Worm (Caenorhabditis elegans) whole organism, L4 larva: ENCODE data around the gene H06H21.8.

ENCODE experiments used
- D1046.2 ChIP-seq: fragments of 200-800 bp; sonication (Bioruptor generic); IDR thresholded peaks from 2 replicates; pipeline ENCODE4 v1.3.6; 2022; ENCODE audit warnings: missing genetic modification characterization, missing compliant biosample characterization
- F49E8.2 ChIP-seq: sonication (generic microtip); optimal IDR thresholded peaks from 2 replicates; lab custom pipeline; 2016; ENCODE audit warnings: missing compliant biosample characterization, mild to moderate bottlenecking, missing genetic modification characterization, borderline replicate concordance
- T26A8.4 ChIP-seq: fragments of 200-800 bp; sonication (Bioruptor generic); IDR thresholded peaks from 2 replicates; pipeline ENCODE4 v1.3.6; 2022; ENCODE audit warnings: missing genetic modification characterization, missing compliant biosample characterization
- Y105C5A.15 ChIP-seq: fragments of 200-800 bp; sonication (Bioruptor generic); IDR thresholded peaks from 2 replicates; pipeline ENCODE4 v1.3.6; 2022; ENCODE audit warnings: missing genetic modification characterization, missing compliant biosample characterization
- aha-1 ChIP-seq: fragments of 150-350 bp; peaks from one replicate; lab custom pipeline; 2014; ENCODE audit warnings: missing biosample characterization, missing genetic modification characterization
- aly-2 ChIP-seq: sonication (generic microtip); optimal IDR thresholded peaks from 2 replicates; lab custom pipeline; 2018; ENCODE audit warnings: missing biosample characterization, missing genetic modification characterization
- ama-1 ChIP-seq: fragments of 150-350 bp; optimal IDR thresholded peaks from 2 replicates; lab custom pipeline; 2014; ENCODE audit warnings: inconsistent platforms, mixed read lengths
- arid-1 ChIP-seq: fragments of 200-800 bp; sonication (Bioruptor generic); conservative IDR thresholded peaks from 2 replicates; pipeline ENCODE4 v1.3.6; 2022; ENCODE audit warnings: missing genetic modification reagents, missing genetic modification characterization, missing compliant biosample characterization
- ceh-82 ChIP-seq: sonication (generic microtip); optimal IDR thresholded peaks from 2 replicates; lab custom pipeline; 2017; ENCODE audit warnings: missing biosample characterization, missing genetic modification characterization
- ces-1 ChIP-seq: fragments of 150-350 bp; sonication (generic microtip); optimal IDR thresholded peaks from 4 replicates; lab custom pipeline; 2014; ENCODE audit warnings: missing biosample characterization, missing genetic modification reagents, missing genetic modification characterization
- cey-2 ChIP-seq: sonication (generic microtip); optimal IDR thresholded peaks from 3 replicates; lab custom pipeline; 2017; ENCODE audit warnings: missing genetic modification characterization, mild to moderate bottlenecking, missing compliant biosample characterization, antibody characterized with exemption, borderline replicate concordance; ENCODE audit not compliant: insufficient read depth
- daf-8 ChIP-seq: fragments of 200-800 bp; sonication (Bioruptor generic); IDR thresholded peaks from 2 replicates; pipeline ENCODE4 v1.3.6; 2022; ENCODE audit warnings: missing genetic modification characterization, missing compliant biosample characterization
- dmd-8 ChIP-seq: fragments of 200-800 bp; sonication (Bioruptor generic); IDR thresholded peaks from 2 replicates; pipeline ENCODE4 v1.3.6; 2022; ENCODE audit warnings: missing genetic modification characterization, missing compliant biosample characterization
- dpl-1 ChIP-seq: fragments of 150-350 bp; optimal IDR thresholded peaks from 2 replicates; lab custom pipeline; 2014; ENCODE audit warnings: missing biosample characterization, missing genetic modification reagents, missing genetic modification characterization
- egl-27 ChIP-seq: sonication (generic microtip); optimal IDR thresholded peaks from 3 replicates; lab custom pipeline; 2017; ENCODE audit warnings: missing biosample characterization, missing genetic modification reagents, missing genetic modification characterization
- egl-43 ChIP-seq: fragments of 200-800 bp; sonication (Bioruptor generic); IDR thresholded peaks from 2 replicates; pipeline ENCODE4 v1.3.6; 2022; ENCODE audit warnings: missing genetic modification reagents, missing genetic modification characterization, missing compliant biosample characterization
- fkh-10 ChIP-seq: fragments of 150-350 bp; optimal IDR thresholded peaks from 2 replicates; lab custom pipeline; 2014; ENCODE audit warnings: missing biosample characterization, missing genetic modification reagents, missing genetic modification characterization
- fos-1 ChIP-seq: fragments of 150-350 bp; optimal IDR thresholded peaks from 2 replicates; lab custom pipeline; 2014; ENCODE audit warnings: missing biosample characterization, missing genetic modification characterization
- gei-8 ChIP-seq: fragments of 200-800 bp; sonication (Bioruptor generic); optimal IDR thresholded peaks from 2 replicates; lab custom pipeline; 2018; ENCODE audit warnings: mild to moderate bottlenecking, missing genetic modification characterization, missing compliant biosample characterization
- hif-1 ChIP-seq, 2 experiments: sonication (generic microtip); optimal IDR thresholded peaks; 2 replicates each; lab custom pipeline; 2016 to 2017; ENCODE audit warnings: missing compliant biosample characterization in 2 of 2, missing genetic modification characterization in 2 of 2, missing genetic modification reagents in 2 of 2, missing genotype in 2 of 2, mild to moderate bottlenecking in 1 of 2
- jun-1 ChIP-seq: fragments of 150-350 bp; optimal IDR thresholded peaks from 2 replicates; lab custom pipeline; 2014; ENCODE audit warnings: missing biosample characterization, missing genetic modification reagents, missing genetic modification characterization
- lim-7 ChIP-seq: fragments of 200-800 bp; sonication (Bioruptor generic); IDR thresholded peaks from 2 replicates; pipeline ENCODE4 v1.3.6; 2022; ENCODE audit warnings: missing genetic modification characterization, missing compliant biosample characterization
- lin-15B ChIP-seq: fragments of 150-350 bp; sonication (generic microtip); optimal IDR thresholded peaks from 3 replicates; lab custom pipeline; 2014; ENCODE audit warnings: missing biosample characterization, missing genetic modification characterization
- lin-38 ChIP-seq: fragments of 200-800 bp; sonication (Bioruptor generic); IDR thresholded peaks from 2 replicates; pipeline ENCODE4 v1.3.6; 2022; ENCODE audit warnings: missing genetic modification reagents, missing genetic modification characterization, missing compliant biosample characterization
- lsy-2 ChIP-seq, 2 experiments: fragments of 150-350 bp in 1 of 2; sonication (generic microtip) in 1 of 2; optimal IDR thresholded peaks; 2 replicates each; lab custom pipeline; 2014 to 2017; ENCODE audit warnings: missing biosample characterization in 2 of 2, missing genetic modification characterization in 2 of 2
- madf-5 ChIP-seq, 2 experiments: fragments of 200-800 bp; sonication (Bioruptor generic); IDR thresholded peaks; 2 replicates each; pipeline ENCODE4 v1.3.6; 2022; ENCODE audit warnings: missing compliant biosample characterization in 2 of 2, missing genetic modification characterization in 2 of 2
- mdt-29 ChIP-seq: fragments of 200-800 bp; sonication (Bioruptor generic); IDR thresholded peaks from 2 replicates; pipeline ENCODE4 v1.3.6; 2022; ENCODE audit warnings: missing genetic modification reagents, missing genetic modification characterization, missing compliant biosample characterization
- mes-2 ChIP-seq: sonication (generic microtip); optimal IDR thresholded peaks from 2 replicates; lab custom pipeline; 2016; ENCODE audit warnings: missing genotype, mild to moderate bottlenecking, missing genetic modification characterization, missing compliant biosample characterization; ENCODE audit not compliant: poor library complexity, severe bottlenecking
- nhr-10 ChIP-seq: fragments of 150-350 bp; optimal IDR thresholded peaks from 2 replicates; lab custom pipeline; 2014; ENCODE audit warnings: missing biosample characterization, missing genetic modification characterization
- nhr-11 ChIP-seq: fragments of 150-350 bp; optimal IDR thresholded peaks from 2 replicates; lab custom pipeline; 2014; ENCODE audit warnings: missing biosample characterization, missing genetic modification characterization
- nhr-237 ChIP-seq: sonication (generic microtip); optimal IDR thresholded peaks from 2 replicates; lab custom pipeline; 2017; ENCODE audit warnings: missing biosample characterization, missing genetic modification characterization
- nhr-25 ChIP-seq: sonication (generic microtip); optimal IDR thresholded peaks from 2 replicates; lab custom pipeline; 2017; ENCODE audit warnings: missing genetic modification characterization, mild to moderate bottlenecking, missing compliant biosample characterization, antibody characterized with exemption, moderate library complexity, borderline replicate concordance; ENCODE audit not compliant: insufficient read depth
- nhr-76 ChIP-seq: fragments of 150-350 bp; optimal IDR thresholded peaks from 2 replicates; lab custom pipeline; 2014; ENCODE audit warnings: missing biosample characterization, missing genetic modification characterization
- pha-4 ChIP-seq, 2 experiments: fragments of 150-350 bp in 1 of 2; fragments of 200-800 bp in 1 of 2; sonication (Bioruptor generic) in 1 of 2; IDR thresholded peaks in 1 of 2; optimal IDR thresholded peaks in 1 of 2; 2 replicates each; pipeline versions ENCODE4 v1.3.6 to Lab custom; 2014 to 2022; ENCODE audit warnings: missing genetic modification characterization in 2 of 2, missing genetic modification reagents in 2 of 2, missing biosample characterization in 1 of 2, missing compliant biosample characterization in 1 of 2
- php-3 ChIP-seq: fragments of 200-800 bp; sonication (Bioruptor generic); IDR thresholded peaks from 2 replicates; pipeline ENCODE4 v1.3.6; 2022; ENCODE audit warnings: missing genetic modification reagents, missing genetic modification characterization, missing compliant biosample characterization
- snpc-1.2 ChIP-seq: fragments of 200-800 bp; sonication (Bioruptor generic); IDR thresholded peaks from 2 replicates; pipeline ENCODE4 v1.3.6; 2022; ENCODE audit warnings: missing genetic modification reagents, missing genetic modification characterization, missing compliant biosample characterization
- spr-1 ChIP-seq: sonication (generic microtip); optimal IDR thresholded peaks from 2 replicates; lab custom pipeline; 2016; ENCODE audit warnings: mild to moderate bottlenecking, missing genetic modification characterization, missing compliant biosample characterization
- spr-3 ChIP-seq: fragments of 200-800 bp; sonication (Bioruptor generic); optimal IDR thresholded peaks from 2 replicates; lab custom pipeline; 2018; ENCODE audit warnings: mild to moderate bottlenecking, missing genetic modification characterization, missing compliant biosample characterization
- tag-97 ChIP-seq: fragments of 200-800 bp; sonication (Bioruptor generic); IDR thresholded peaks from 2 replicates; pipeline ENCODE4 v1.3.6; 2022; ENCODE audit warnings: missing genetic modification characterization, missing compliant biosample characterization
- tra-1 ChIP-seq: fragments of 200-800 bp; sonication (Bioruptor generic); IDR thresholded peaks from 2 replicates; pipeline ENCODE4 v1.3.6; 2022; ENCODE audit warnings: missing genetic modification reagents, missing genetic modification characterization, missing compliant biosample characterization
- unc-130 ChIP-seq: sonication (generic microtip); optimal IDR thresholded peaks from 2 replicates; lab custom pipeline; 2016; ENCODE audit warnings: missing genetic modification reagents, missing genetic modification characterization, missing compliant biosample characterization
- unc-39 ChIP-seq: sonication (generic microtip); optimal IDR thresholded peaks from 2 replicates; lab custom pipeline; 2017; ENCODE audit warnings: missing biosample characterization, missing genetic modification characterization
- unc-62 ChIP-seq, 3 experiments: fragments of 150-350 bp in 1 of 3; sonication (generic microtip); optimal IDR thresholded peaks in 2 of 3; peaks in 1 of 3; 1 replicate in 1 of 3; 2 replicates in 2 of 3; lab custom pipeline; 2014 to 2017; ENCODE audit warnings: missing biosample characterization in 3 of 3, missing genetic modification characterization in 3 of 3, missing genetic modification reagents in 3 of 3, missing genotype in 1 of 3
- zfp-3 ChIP-seq: fragments of 200-800 bp; sonication (Bioruptor generic); conservative IDR thresholded peaks from 2 replicates; pipeline ENCODE4 v1.3.6; 2022; ENCODE audit warnings: missing genetic modification reagents, missing genetic modification characterization, missing compliant biosample characterization
- zip-11 ChIP-seq: fragments of 200-800 bp; sonication (Bioruptor generic); IDR thresholded peaks from 2 replicates; pipeline ENCODE4 v1.3.6; 2022; ENCODE audit warnings: missing genetic modification characterization, missing compliant biosample characterization
- ztf-11 ChIP-seq: fragments of 150-350 bp; optimal IDR thresholded peaks from 2 replicates; lab custom pipeline; 2014; ENCODE audit warnings: missing biosample characterization, missing genetic modification characterization

The H06H21.8 gene

DNA sequence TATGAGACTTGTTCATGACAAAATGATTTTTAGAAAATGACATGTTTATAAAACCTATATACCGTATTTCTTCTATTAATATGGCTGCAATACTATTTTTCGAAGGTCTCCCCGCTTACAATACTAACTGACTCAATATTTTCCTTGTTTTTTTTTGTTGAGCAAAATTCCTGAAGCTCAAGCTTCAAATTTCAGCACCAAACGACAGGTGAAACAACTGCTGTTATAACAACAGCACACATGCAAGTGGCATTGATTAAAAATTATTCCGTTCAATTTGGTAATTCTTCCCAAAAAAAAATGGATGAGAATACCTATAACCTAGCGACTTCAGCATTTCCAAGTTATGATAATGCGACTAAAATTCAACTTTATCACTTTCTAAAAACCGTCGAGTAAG is 6.7 kb downstream of the H06H21.8 start, which contains the start of gene srw-94:
Gene srw-94, plus strand, starts transcription at position 301 of the 400 bp plus-strand sequence.
- no peak for TF ChIP-seq daf-8 (GFP tag; lab: Robert Waterston, UW)
- no peak for TF ChIP-seq unc-130 (GFP tag; lab: Kevin White, UChicago)

DNA sequence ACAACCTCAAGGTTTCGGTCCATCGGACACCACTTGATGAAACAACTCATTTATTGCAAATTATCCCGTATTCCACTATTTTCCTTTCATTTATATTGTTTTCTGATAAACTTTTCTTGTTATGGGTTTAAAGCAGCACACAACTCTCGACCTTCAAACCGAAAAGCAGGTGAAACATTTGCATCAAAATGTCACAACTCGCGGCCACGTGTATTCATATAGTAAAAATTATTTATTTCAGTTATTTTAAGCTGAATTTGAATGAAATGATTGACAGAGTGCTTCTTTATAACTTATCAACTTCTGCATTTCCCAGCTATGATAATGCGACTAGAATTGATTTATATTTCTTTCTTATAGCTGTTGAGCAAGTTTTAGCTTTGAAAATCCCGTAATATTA is 9.1 kb downstream of the H06H21.8 start, which contains the start of gene srw-95:
Gene srw-95, plus strand, starts transcription at position 213 of the 400 bp plus-strand sequence.
- TF ChIP-seq ztf-11 (tag; lab: Kevin White, UChicago) (no peak), unc-130 (GFP tag; lab: Kevin White, UChicago) (no peak), unc-39 (tag; lab: Kevin White, UChicago) (no peak), mes-2 (no peak), ceh-82 (tag; lab: Kevin White, UChicago) (no peak), aha-1 (tag; lab: Kevin White, UChicago) (no peak), dmd-8 (GFP tag; lab: Robert Waterston, UW) (no peak), pha-4 (GFP tag; IDR thresholded peaks at IDR 0.05; lab: Robert Waterston, UW) (no peak), pha-4 (tag; optimal IDR thresholded peaks at IDR 0.05; lab: Kevin White, UChicago) (no peak), unc-62 (GFP tag; optimal IDR thresholded peaks at IDR 0.05 in 1 of 2; lab: Kevin White, UChicago) (peak in 1 of 2 experiments; percentile 36), unc-62 (tag; optimal IDR thresholded peaks at IDR 0.05; lab: Kevin White, UChicago) (no peak), Y105C5A.15 (GFP tag; lab: Robert Waterston, UW) (peak; percentile 57; the same call in 1 of the 2 replicates), php-3 (no peak), lsy-2 (tag; optimal IDR thresholded peaks at IDR 0.05; lab: Kevin White, UChicago) (peak in 1 of 2 experiments; percentile 3), nhr-237 (tag; lab: Kevin White, UChicago) (no peak), aly-2 (tag; lab: Kevin White, UChicago) (no peak), nhr-25 (no peak), hif-1 (tag; optimal IDR thresholded peaks at IDR 0.05; lab: Kevin White, UChicago) (no peak), lin-38 (GFP tag; lab: Robert Waterston, UW) (peak; percentile 60), ama-1 (lab: Kevin White, UChicago) (no peak), ces-1 (GFP tag; lab: Kevin White, UChicago) (no peak), dpl-1 (GFP tag; lab: Kevin White, UChicago) (no peak), daf-8 (GFP tag; lab: Robert Waterston, UW) (no peak), nhr-10 (no peak), zip-11 (no peak), D1046.2 (GFP tag; lab: Robert Waterston, UW) (no peak), F49E8.2 (tag; lab: Kevin White, UChicago) (peak; percentile 22), nhr-11 (no peak), tag-97 (no peak), mdt-29 (GFP tag; lab: Robert Waterston, UW) (no peak), madf-5 (GFP tag; IDR thresholded peaks at IDR 0.05; lab: Robert Waterston, UW) (no peak), T26A8.4 (GFP tag; lab: Robert Waterston, UW) (peak; percentile 18; the same call in 1 of the 2 replicates), snpc-1.2 (GFP tag; lab: Robert Waterston, UW) (peak; percentile 85; the same call in 1 of the 2 replicates)

DNA sequence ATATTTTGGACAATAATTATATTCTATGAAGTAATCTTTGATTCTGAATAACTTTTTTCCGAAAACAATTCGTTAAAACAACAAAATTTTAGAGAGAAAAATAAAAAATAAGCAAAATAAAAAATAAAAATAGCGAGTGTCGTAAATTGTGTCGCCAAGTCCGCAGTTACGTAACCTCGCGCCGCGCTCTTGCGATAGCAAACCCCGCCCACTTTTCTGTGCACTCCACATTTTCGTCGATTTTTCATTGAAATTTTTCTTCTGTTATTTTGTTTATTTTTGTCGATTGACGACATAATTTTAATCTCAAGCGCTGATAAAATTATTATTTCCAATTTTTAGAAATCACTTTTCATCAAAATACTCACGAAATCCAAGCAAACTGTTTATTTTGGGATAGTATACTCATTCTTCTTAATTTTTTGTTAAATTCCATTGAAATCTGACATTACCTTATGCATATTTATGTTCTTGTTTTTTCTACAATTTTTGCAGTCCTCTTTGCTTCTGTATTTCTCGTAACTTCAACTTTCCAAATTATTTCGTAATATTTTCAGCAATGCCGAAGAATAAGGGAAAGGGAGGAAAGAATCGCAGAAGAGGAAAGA is 10.4 kb downstream of the H06H21.8 start, which contains the start of gene eif-1.A:
Gene eif-1.A, plus strand, starts transcription at position 558 of the 608 bp plus-strand sequence.
- TF ChIP-seq egl-43 (no peak), aly-2 (tag; lab: Kevin White, UChicago) (no peak), nhr-76 (tag; lab: Kevin White, UChicago) (no peak), egl-27 (tag; lab: Kevin White, UChicago) (no peak), nhr-11 (no peak), spr-1 (tag; lab: Kevin White, UChicago) (no peak), jun-1 (no peak), arid-1 (GFP tag; lab: Robert Waterston, UW) (no peak), lin-15B (no peak), fkh-10 (GFP tag; lab: Kevin White, UChicago) (no peak), D1046.2 (GFP tag; lab: Robert Waterston, UW) (no peak), fos-1 (no peak), tra-1 (GFP tag; lab: Robert Waterston, UW) (no peak), dmd-8 (GFP tag; lab: Robert Waterston, UW) (no peak), gei-8 (no peak), cey-2 (tag; lab: Kevin White, UChicago) (no peak), pha-4 (GFP tag; IDR thresholded peaks at IDR 0.05; lab: Robert Waterston, UW) (no peak), pha-4 (tag; optimal IDR thresholded peaks at IDR 0.05; lab: Kevin White, UChicago) (no peak), lim-7 (GFP tag; lab: Robert Waterston, UW) (no peak), spr-3 (no peak), zfp-3 (GFP tag; lab: Robert Waterston, UW) (no peak), nhr-25 (no peak)
